Worm (Caenorhabditis elegans): ENCODE results near the gene ZK892.4.

ZK892.4 gene

DNA sequence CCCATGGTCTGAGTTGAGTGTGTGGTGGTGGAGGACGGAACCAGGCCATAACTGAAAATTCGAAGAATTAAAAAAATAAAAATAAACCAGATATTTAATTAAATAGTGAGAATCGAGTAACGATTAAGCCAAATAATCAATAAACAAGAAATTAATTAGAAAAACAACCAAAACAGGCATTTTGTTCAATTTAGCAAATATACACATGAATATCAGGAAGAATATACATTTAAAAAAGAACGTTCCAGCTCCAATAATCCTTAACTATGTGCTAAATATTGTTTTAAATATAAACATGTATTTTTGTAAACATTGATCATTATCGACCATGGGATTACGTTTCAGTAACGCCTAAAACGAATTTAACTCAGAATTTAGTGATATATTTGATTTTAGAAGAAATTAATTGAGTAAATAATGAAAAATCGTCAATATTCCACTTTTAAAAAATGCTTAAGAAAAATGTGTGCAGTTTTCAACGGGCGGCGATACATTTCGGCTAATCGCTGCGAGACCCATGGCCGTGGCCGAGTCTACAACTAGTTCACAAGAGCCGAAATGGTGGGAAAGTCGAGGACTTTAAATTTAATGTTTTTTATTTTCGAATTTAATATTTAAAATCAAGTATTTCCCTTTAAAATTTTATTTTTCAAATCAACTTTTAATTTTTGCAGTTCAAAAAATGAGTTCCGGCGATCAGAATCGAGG, 38.2 kb upstream of the ZK892.4 start, which contains the start of the genes R53.4 and psf-1 (continued):
- TF ChIP-seq rnt-1 (tag; optimal IDR thresholded peaks at IDR 0.05) (peak; percentile 91), snpc-4 (tag; optimal IDR thresholded peaks at IDR 0.05) (peak; percentile 23), sup-37 (GFP tag; optimal IDR thresholded peaks at IDR 0.05) (no peak), nhr-28 (tag; optimal IDR thresholded peaks at IDR 0.05) (no peak), nhr-85 (tag) (peak; percentile 62), unc-30 (tag; optimal IDR thresholded peaks at IDR 0.05) (no peak), mdl-1 (tag; optimal IDR thresholded peaks at IDR 0.05) (peak in 1 of 2 experiments; percentile 24), lin-14 (GFP tag; optimal IDR thresholded peaks at IDR 0.05) (peak; percentile 75), fos-1 (tag; optimal IDR thresholded peaks at IDR 0.05) (no peak), ceh-88 (GFP tag; IDR thresholded peaks at IDR 0.05) (no peak), nhr-90 (tag; optimal IDR thresholded peaks at IDR 0.05; ENCODE audit: poor library complexity) (peak; percentile 46), skn-1 (tag; optimal IDR thresholded peaks at IDR 0.05) (peak; percentile 83), elt-3 (tag; optimal IDR thresholded peaks at IDR 0.05) (peak in 1 of 6 experiments; percentile 72), ces-1 (GFP tag; optimal IDR thresholded peaks at IDR 0.05) (no peak), irx-1 (tag; optimal IDR thresholded peaks at IDR 0.05) (peak; percentile 53), unc-130 (tag; optimal IDR thresholded peaks at IDR 0.05) (peak; percentile 32), ama-1 (optimal IDR thresholded peaks at IDR 0.05) (no peak)

DNA sequence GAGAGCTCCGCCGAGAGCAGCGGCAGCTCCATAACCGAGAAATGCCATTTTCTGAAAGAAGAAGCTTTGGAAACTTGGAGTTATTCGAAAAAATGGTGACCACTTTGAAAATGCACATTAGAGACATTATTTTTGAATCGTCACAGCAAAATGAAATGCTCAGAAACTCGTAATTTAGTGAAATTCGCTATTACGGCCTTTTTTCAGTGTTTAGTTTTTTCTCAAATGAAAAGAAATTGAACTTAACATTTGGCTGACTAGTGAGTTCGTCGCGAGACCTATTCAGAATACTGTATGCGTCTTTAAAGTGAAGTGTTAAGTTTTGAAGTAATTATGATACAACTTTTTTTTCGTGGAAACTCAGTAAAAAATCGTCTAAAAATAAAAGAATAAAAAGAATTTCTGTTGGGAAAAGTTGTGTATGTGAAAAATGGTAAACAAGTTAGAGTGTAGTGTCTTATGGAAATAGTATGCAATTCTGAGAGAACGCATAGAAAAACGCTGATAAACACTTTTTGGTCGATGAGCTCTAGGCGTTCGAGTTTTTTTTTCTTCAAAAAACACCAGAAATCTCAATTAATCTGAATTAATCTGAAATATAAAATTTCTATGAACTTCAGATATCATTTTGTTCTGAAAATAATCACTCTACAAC, 35.8 kb upstream of the ZK892.4 start, which contains the start of gene R53.5:
Gene R53.5, minus strand, starts transcription at position 51 of the 655 bp plus-strand sequence.
- TF ChIP-seq nhr-11 (tag; optimal IDR thresholded peaks at IDR 0.05) (no peak), pqm-1 (tag; optimal IDR thresholded peaks at IDR 0.05) (no peak), mep-1 (tag; optimal IDR thresholded peaks at IDR 0.05) (no peak), sptf-1 (tag; optimal IDR thresholded peaks at IDR 0.05) (no peak), snu-23 (GFP tag; optimal IDR thresholded peaks at IDR 0.05) (no peak), skn-1 (tag; optimal IDR thresholded peaks at IDR 0.05) (no peak), irx-1 (tag; optimal IDR thresholded peaks at IDR 0.05) (no peak), F16B12.6 (tag; optimal IDR thresholded peaks at IDR 0.05) (no peak), efl-1 (optimal IDR thresholded peaks at IDR 0.05) (no peak), efl-1 (GFP tag; optimal IDR thresholded peaks at IDR 0.05 in 1 of 2) (peak in 1 of 2 experiments; percentile 30), lsy-2 (tag; optimal IDR thresholded peaks at IDR 0.05) (peak in 1 of 2 experiments; percentile 38), pax-3 (tag; optimal IDR thresholded peaks at IDR 0.05) (no peak), ceh-8 (GFP tag; optimal IDR thresholded peaks at IDR 0.05) (no peak), lin-35 (GFP tag; optimal IDR thresholded peaks at IDR 0.05) (no peak), ama-1 (optimal IDR thresholded peaks at IDR 0.05) (no peak)

DNA sequence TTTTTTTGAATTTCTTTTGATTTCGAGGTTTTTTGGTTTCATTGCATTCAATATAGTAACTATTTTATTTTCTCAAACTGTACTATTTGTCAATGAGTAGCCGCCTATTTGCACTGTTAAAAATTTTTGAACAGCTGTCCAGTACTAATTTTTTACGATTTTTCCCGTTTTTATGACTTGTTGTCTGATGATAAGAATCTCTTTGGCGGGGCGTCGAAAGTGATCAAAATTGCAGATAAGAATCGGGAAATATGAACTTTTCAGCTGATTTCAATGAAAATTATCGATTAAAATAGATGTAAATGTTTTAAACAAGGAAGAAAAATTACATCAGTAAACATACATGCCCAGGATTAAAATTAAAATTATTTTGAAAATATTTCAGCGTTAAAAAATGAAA, 32.2 kb upstream of the ZK892.4 start:
- TF ChIP-seq C34B4.2 (tag; optimal IDR thresholded peaks at IDR 0.05) (no peak), elt-2 (tag; optimal IDR thresholded peaks at IDR 0.05) (peak; percentile 71), lin-35 (GFP tag; optimal IDR thresholded peaks at IDR 0.05) (peak in 1 of 2 experiments; percentile 21), lin-14 (GFP tag; optimal IDR thresholded peaks at IDR 0.05) (peak; percentile 64), pqm-1 (tag; optimal IDR thresholded peaks at IDR 0.05) (no peak), tlp-1 (tag; optimal IDR thresholded peaks at IDR 0.05) (peak; percentile 36), ceh-8 (GFP tag; optimal IDR thresholded peaks at IDR 0.05) (no peak), efl-1 (optimal IDR thresholded peaks at IDR 0.05) (no peak), efl-1 (GFP tag; optimal IDR thresholded peaks at IDR 0.05 in 1 of 2) (peak in 1 of 2 experiments; percentile 1), nhr-20 (tag; optimal IDR thresholded peaks at IDR 0.05) (peak; percentile 8), nhr-85 (tag) (peak; percentile 89), rnt-1 (tag; optimal IDR thresholded peaks at IDR 0.05) (no peak)

DNA sequence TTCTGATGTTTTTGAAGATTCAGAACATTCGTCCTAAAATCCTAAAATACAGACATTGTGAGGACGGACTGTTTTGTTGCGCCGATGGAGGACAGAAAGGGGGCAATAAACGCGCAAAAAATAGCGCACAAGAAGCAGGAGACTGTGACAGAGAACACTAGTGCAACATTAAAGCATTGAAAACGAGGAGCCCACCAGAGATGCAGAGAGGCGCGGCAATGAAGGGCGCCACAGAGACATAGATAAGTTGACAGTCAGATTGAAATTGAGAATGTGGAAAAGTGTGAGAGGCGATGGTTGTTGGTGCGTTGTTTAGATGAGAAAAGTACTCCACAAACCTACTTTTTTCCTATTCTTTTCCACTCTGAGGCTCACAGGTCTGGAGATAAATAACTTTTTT, 31.4 kb upstream of the ZK892.4 start, which contains the start of gene aakg-5:
Gene aakg-5, minus strand, starts transcription at position 159 of the 400 bp plus-strand sequence.
- TF ChIP-seq pag-3 (tag; optimal IDR thresholded peaks at IDR 0.05; ENCODE audit: borderline replicate concordance, insufficient read depth) = no peak
- peak in 1 of 2 experiments; percentile 87 for TF ChIP-seq mdl-1 (tag; optimal IDR thresholded peaks at IDR 0.05)
- peak; percentile 67 for TF ChIP-seq fos-1 (tag; optimal IDR thresholded peaks at IDR 0.05)
- TF ChIP-seq blmp-1 (tag; optimal IDR thresholded peaks at IDR 0.05) = peak; percentile 86
- no peak for TF ChIP-seq aha-1 (tag; optimal IDR thresholded peaks at IDR 0.05)
- TF ChIP-seq nhr-90 (tag; optimal IDR thresholded peaks at IDR 0.05; ENCODE audit: poor library complexity) = peak; percentile 85
- TF ChIP-seq rnt-1 (tag; optimal IDR thresholded peaks at IDR 0.05) = peak; percentile 90
- TF ChIP-seq isw-1 (GFP tag; IDR thresholded peaks at IDR 0.05) = 0 out of 2 replicates have a peak, but pooled peaks have one; percentile 28
- TF ChIP-seq nhr-12 (tag; optimal IDR thresholded peaks at IDR 0.05) = no peak
- TF ChIP-seq elt-2 (tag; optimal IDR thresholded peaks at IDR 0.05) = peak; percentile 80
- TF ChIP-seq unc-86 (tag; optimal IDR thresholded peaks at IDR 0.05) = peak; percentile 77
- TF ChIP-seq xbp-1 (tag; optimal IDR thresholded peaks at IDR 0.05) = peak; percentile 79
- TF ChIP-seq lin-35 (GFP tag; optimal IDR thresholded peaks at IDR 0.05) = peak; percentile 72 to 88
- no peak for TF ChIP-seq sup-37 (GFP tag; optimal IDR thresholded peaks at IDR 0.05)
- TF ChIP-seq nhr-28 (tag; optimal IDR thresholded peaks at IDR 0.05) = no peak
- TF ChIP-seq zip-4 (GFP tag; optimal IDR thresholded peaks at IDR 0.05) = no peak
- peak; percentile 66 for TF ChIP-seq irx-1 (tag; optimal IDR thresholded peaks at IDR 0.05)
- TF ChIP-seq pax-3 (tag; optimal IDR thresholded peaks at IDR 0.05) = peak; percentile 21
- peak; percentile 56 for TF ChIP-seq C04F5.9 (tag; optimal IDR thresholded peaks at IDR 0.05)
- TF ChIP-seq ceh-88 (GFP tag; IDR thresholded peaks at IDR 0.05) = peak; percentile 37; the same call in 1 of the 2 replicates
- peak; percentile 56 for TF ChIP-seq C16A3.4 (tag; optimal IDR thresholded peaks at IDR 0.05)
- TF ChIP-seq F16B12.6 (tag; optimal IDR thresholded peaks at IDR 0.05) = peak; percentile 28
